Worm (Caenorhabditis elegans) whole organism, L4/young adult: Measurements from ENCODE around the gene ugt-17.

Experiments used
- W03F9.2 ChIP-seq: fragments of 150-350 bp; optimal IDR thresholded peaks from 2 replicates; lab custom pipeline; 2014; ENCODE audit warnings: missing biosample characterization, missing genetic modification characterization
- dao-5 ChIP-seq: sonication (generic microtip); optimal IDR thresholded peaks from 2 replicates; lab custom pipeline; 2016; ENCODE audit warnings: missing genotype, missing genetic modification characterization, moderate library complexity, missing compliant biosample characterization
- him-1 ChIP-seq: sonication (generic microtip); optimal IDR thresholded peaks from 2 replicates; lab custom pipeline; 2016; ENCODE audit warnings: missing genotype, missing genetic modification reagents, missing genetic modification characterization, missing compliant biosample characterization

The ugt-17 gene

DNA sequence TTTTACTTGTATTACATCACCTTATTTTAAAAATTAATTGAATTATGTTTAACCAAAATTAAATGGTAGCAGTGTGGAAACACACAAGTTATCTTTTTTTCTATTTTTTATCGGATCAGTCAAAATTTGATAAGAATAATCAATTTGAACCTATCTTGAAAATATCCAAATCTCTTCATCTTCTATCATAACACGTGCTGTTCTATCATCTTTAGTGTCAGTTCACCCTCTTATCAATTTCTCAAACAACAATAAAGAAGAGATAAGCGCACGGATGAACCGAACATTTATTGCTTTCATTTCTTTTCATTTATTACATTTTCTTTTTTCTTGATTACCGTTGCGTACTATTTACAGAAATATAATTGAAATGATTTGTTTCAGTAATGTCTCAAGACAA is 17.7 kb downstream of the ugt-17 start, which contains the start of gene R04B5.5:
R04B5.5 (plus strand) TSS at position 378 of the 400 bp plus-strand sequence.
- no peak for TF ChIP-seq W03F9.2 (tag; lab: Kevin White, UChicago)
- TF ChIP-seq him-1 (tag; lab: Kevin White, UChicago): no peak
- TF ChIP-seq dao-5 (tag; lab: Kevin White, UChicago): no peak

ce11 chrV:10086141-10086540 is 18.6 kb downstream of the ugt-17 start:
- TF ChIP-seq dao-5 (tag; lab: Kevin White, UChicago) (no peak), him-1 (tag; lab: Kevin White, UChicago) (no peak), W03F9.2 (tag; lab: Kevin White, UChicago) (no peak)

DNA sequence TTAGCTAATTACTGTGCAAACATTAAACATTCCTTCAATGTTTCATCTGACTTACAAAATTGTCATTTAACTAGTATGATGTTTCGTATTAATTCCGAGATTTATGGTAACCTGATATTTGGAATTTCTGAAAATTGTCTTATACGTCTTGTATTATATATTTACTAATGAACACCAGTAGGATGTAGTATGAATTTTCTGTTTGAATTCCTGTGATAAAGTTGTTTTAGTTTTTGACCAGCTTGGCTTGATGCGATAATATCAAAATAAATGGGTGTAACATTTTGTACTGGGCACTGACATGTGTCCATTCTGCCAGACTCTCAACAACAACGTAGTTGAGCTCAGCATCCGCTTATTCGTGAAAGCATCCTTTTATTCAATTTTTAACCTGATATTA is 19.9 kb downstream of the ugt-17 start, which contains the start of gene R04B5.6:
R04B5.6 (plus strand) TSS at position 301 of the 400 bp plus-strand sequence.
- TF ChIP-seq dao-5 (tag; lab: Kevin White, UChicago) (no peak), W03F9.2 (tag; lab: Kevin White, UChicago) (no peak), him-1 (tag; lab: Kevin White, UChicago) (no peak)

- no peak for TF ChIP-seq him-1 (tag; lab: Kevin White, UChicago)
- no peak for TF ChIP-seq W03F9.2 (tag; lab: Kevin White, UChicago)
- no peak for TF ChIP-seq dao-5 (tag; lab: Kevin White, UChicago)
Measured at ce11 chrV:10083999-10084468, 20.7 kb downstream of the ugt-17 start, which contains the start of gene nhr-12. TSS of gene nhr-12 (minus strand) at chrV:10084049.

DNA sequence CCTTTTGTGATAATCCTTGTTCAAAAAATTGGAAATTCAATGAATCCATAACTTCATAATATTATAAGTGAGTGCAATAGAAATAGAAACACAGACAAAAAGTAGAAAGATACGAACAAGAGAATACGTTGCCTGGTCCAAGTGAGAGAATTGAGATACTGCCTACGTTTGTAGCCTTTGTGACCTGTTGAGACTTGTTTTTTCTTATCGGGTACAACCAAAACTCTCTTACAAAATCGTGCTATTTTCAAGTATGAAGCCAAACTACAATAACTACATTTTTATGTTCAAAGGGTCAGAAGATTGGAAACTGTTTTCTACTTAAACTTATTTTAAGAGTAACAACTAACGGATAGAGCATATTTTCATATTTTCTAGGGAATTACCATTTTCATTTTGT is 23.1 kb downstream of the ugt-17 start, which contains the start of gene nhr-205:
nhr-205 (minus strand) TSS at position 141 of the 400 bp plus-strand sequence.
- TF ChIP-seq dao-5 (tag; lab: Kevin White, UChicago) (no peak), W03F9.2 (tag; lab: Kevin White, UChicago) (no peak), him-1 (tag; lab: Kevin White, UChicago) (no peak)

ce11 chrV:10080905-10081304 is 23.9 kb downstream of the ugt-17 start:
- TF ChIP-seq dao-5 (tag; lab: Kevin White, UChicago): no peak
- TF ChIP-seq him-1 (tag; lab: Kevin White, UChicago): no peak
- TF ChIP-seq W03F9.2 (tag; lab: Kevin White, UChicago): no peak

- TF ChIP-seq dao-5 (tag; lab: Kevin White, UChicago): no peak
- no peak for TF ChIP-seq W03F9.2 (tag; lab: Kevin White, UChicago)
- no peak for TF ChIP-seq him-1 (tag; lab: Kevin White, UChicago)
Measured at ce11 chrV:10078244-10078643, 26.5 kb downstream of the ugt-17 start, which contains the start of gene R04B5.1. TSS of gene R04B5.1 (minus strand) at chrV:10078344.

- TF ChIP-seq W03F9.2 (tag; lab: Kevin White, UChicago) (no peak), him-1 (tag; lab: Kevin White, UChicago) (no peak), dao-5 (tag; lab: Kevin White, UChicago) (no peak)
Measured at ce11 chrV:10075441-10075840, 29.3 kb downstream of the ugt-17 start, which contains the start of gene F57A8.7. TSS of gene F57A8.7 (plus strand) at chrV:10075741.

ce11 chrV:10073793-10074192 is 31.0 kb downstream of the ugt-17 start, which contains the start of gene F57A8.6:
TSS of gene F57A8.6 (minus strand) at chrV:10073893.
- TF ChIP-seq him-1 (tag; lab: Kevin White, UChicago): no peak
- no peak for TF ChIP-seq W03F9.2 (tag; lab: Kevin White, UChicago)
- no peak for TF ChIP-seq dao-5 (tag; lab: Kevin White, UChicago)

DNA sequence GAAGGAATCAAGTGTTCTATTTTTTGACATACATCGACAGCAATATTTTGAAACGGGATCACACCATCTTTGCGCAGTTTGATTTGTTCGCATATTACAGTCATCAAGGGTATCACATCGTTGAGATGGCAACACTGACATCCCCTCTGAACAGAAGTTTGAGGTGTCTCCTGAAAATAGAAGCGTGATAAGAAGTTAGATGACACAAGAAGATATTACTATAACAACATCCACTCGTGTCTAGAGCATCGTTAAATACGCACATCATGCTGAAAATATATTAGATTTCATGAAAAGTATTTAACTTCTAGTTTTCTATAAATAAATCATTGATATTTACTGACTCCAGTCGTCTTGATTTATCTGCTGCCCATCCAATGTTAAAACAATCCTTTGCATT is 32.0 kb downstream of the ugt-17 start:
- TF ChIP-seq him-1 (tag; lab: Kevin White, UChicago) (no peak), W03F9.2 (tag; lab: Kevin White, UChicago) (no peak), dao-5 (tag; lab: Kevin White, UChicago) (no peak)

DNA sequence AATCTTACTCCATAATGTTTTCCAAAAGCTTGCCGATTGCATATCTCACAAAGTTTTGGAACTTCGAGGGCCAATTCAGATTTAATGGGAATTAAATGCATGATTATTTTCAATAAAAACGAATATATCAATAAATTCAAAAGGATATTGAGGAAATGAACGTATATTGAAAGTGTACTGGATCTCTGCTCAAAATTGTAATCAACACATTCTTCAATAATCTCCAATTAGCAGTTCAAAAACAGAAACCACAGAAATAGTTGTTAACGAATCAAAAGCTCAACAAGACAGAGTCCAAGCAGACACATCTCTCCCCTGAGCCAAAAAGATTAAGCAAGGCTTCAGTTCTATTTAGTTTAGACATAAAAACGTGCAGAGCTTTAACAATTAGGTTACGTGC is 34.2 kb downstream of the ugt-17 start, which contains the start of gene nhr-192:
nhr-192 (minus strand) TSS at position 101 of the 400 bp plus-strand sequence.
- TF ChIP-seq him-1 (tag; lab: Kevin White, UChicago) (no peak), W03F9.2 (tag; lab: Kevin White, UChicago) (no peak), dao-5 (tag; lab: Kevin White, UChicago) (no peak)

DNA sequence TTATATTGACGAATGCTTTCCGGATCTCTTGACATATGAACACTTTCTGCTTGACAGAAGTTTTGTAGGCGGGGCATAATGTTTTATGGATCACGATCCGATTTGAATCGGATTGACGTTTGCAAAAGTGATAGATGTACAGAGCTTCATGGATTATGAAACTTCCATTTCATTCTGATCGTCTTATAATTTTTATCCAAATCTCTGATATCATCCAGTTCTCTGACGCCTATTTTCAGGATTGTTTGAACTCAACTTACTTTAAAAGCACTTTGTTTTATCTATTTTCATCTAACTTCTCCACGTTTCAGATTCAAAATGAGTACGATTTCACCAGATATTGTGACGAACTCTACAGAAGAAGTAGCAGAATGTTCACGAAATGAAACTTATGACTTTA is 38.0 kb downstream of the ugt-17 start, which contains the start of gene npr-39:
npr-39 (plus strand) TSS at position 301 of the 400 bp plus-strand sequence.
- no peak for TF ChIP-seq dao-5 (tag; lab: Kevin White, UChicago)
- no peak for TF ChIP-seq W03F9.2 (tag; lab: Kevin White, UChicago)
- TF ChIP-seq him-1 (tag; lab: Kevin White, UChicago): no peak

- no peak for TF ChIP-seq W03F9.2 (tag; lab: Kevin White, UChicago)
- no peak for TF ChIP-seq dao-5 (tag; lab: Kevin White, UChicago)
- no peak for TF ChIP-seq him-1 (tag; lab: Kevin White, UChicago)
Measured at ce11 chrV:10065679-10066078, 39.1 kb downstream of the ugt-17 start.

DNA sequence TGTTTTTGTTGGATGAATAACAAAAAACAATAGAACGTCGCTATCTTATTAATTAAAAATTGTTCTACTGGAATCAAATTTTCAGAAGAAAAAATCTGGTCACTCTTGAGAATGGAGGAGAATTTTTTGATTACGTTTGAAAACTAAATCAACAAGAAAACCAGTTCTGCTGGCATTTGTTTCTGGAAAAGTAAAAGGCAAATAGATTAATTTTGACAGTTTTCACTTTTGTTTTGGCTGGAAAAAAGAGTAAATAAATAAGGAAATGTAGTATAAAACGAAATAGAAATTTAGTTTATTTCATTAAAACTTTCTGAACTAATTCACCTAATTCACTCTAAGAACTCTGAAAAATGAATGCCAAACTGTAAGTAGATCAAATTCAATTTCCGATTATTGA is 40.5 kb downstream of the ugt-17 start, which contains the start of gene fipr-13:
fipr-13 (plus strand) TSS at position 301 of the 400 bp plus-strand sequence.
- TF ChIP-seq him-1 (tag; lab: Kevin White, UChicago) (no peak), dao-5 (tag; lab: Kevin White, UChicago) (no peak), W03F9.2 (tag; lab: Kevin White, UChicago) (no peak)
